Fruit fly (Drosophila melanogaster) whole organism, embryonic: Measurements from ENCODE around the gene Dpy-30L1.

Source experiments
- ATbp ChIP-seq: fragments of 200-800 bp; sonication (Bioruptor generic); optimal IDR thresholded peaks from 2 replicates; lab custom pipeline; 2017; ENCODE audit warnings: missing biosample characterization, mild to moderate bottlenecking, missing genetic modification characterization, missing genetic modification reagents
- Awh ChIP-seq: fragments of 200-800 bp; sonication (Bioruptor generic); IDR thresholded peaks from 2 replicates; pipeline ENCODE4, ENCODE4 v1.3.6; 2022; ENCODE audit warnings: missing biosample characterization, missing genetic modification characterization
- BtbVII ChIP-seq: fragments of 200-800 bp; sonication (Bioruptor generic); optimal IDR thresholded peaks from 3 replicates; lab custom pipeline; 2017; ENCODE audit warnings: missing biosample characterization, mild to moderate bottlenecking, missing genetic modification characterization
- Bteb2 ChIP-seq: fragments of 200-800 bp; sonication (Bioruptor generic); optimal IDR thresholded peaks from 2 replicates; lab custom pipeline; 2016; ENCODE audit warnings: missing biosample characterization, missing genetic modification characterization
- CG11696 ChIP-seq: fragments of 200-800 bp; sonication (Bioruptor generic); IDR thresholded peaks from 2 replicates; pipeline ENCODE4 v1.3.6; 2022; ENCODE audit warnings: missing biosample characterization, missing genetic modification characterization
- CG12155 ChIP-seq: fragments of 200-800 bp; sonication (Bioruptor generic); optimal IDR thresholded peaks from 3 replicates; lab custom pipeline; 2016; ENCODE audit warnings: missing biosample characterization, missing genetic modification characterization
- CG12942 ChIP-seq: fragments of 200-800 bp; sonication (Bioruptor generic); optimal IDR thresholded peaks from 3 replicates; lab custom pipeline; 2016; ENCODE audit warnings: missing biosample characterization, missing genetic modification characterization
- CG13296 ChIP-seq: fragments of 200-800 bp; sonication (Bioruptor generic); optimal IDR thresholded peaks from 3 replicates; lab custom pipeline; 2018; ENCODE audit warnings: missing biosample characterization, mild to moderate bottlenecking, missing genetic modification characterization
- CG15269 ChIP-seq: fragments of 200-800 bp; sonication (Bioruptor generic); optimal IDR thresholded peaks from 2 replicates; lab custom pipeline; 2018; ENCODE audit warnings: missing biosample characterization, mild to moderate bottlenecking, missing genetic modification characterization, moderate library complexity
- CG15479 ChIP-seq: fragments of 200-800 bp; sonication (Bioruptor generic); optimal IDR thresholded peaks from 3 replicates; lab custom pipeline; 2019; ENCODE audit warnings: missing biosample characterization, mild to moderate bottlenecking, missing genetic modification characterization, moderate library complexity
- CG15601 ChIP-seq: fragments of 200-800 bp; sonication (Bioruptor generic); optimal IDR thresholded peaks from 3 replicates; lab custom pipeline; 2019; ENCODE audit warnings: missing biosample characterization, mild to moderate bottlenecking, missing genetic modification characterization, moderate library complexity
- CG17359 ChIP-seq: fragments of 200-800 bp; sonication (Bioruptor generic); optimal IDR thresholded peaks from 3 replicates; lab custom pipeline; 2018; ENCODE audit warnings: missing biosample characterization, mild to moderate bottlenecking, missing genetic modification characterization, moderate library complexity
- CG2120 ChIP-seq: fragments of 200-800 bp; sonication (Bioruptor generic); optimal IDR thresholded peaks from 3 replicates; lab custom pipeline; 2016; ENCODE audit warnings: missing biosample characterization, missing genetic modification characterization
- CG2889 ChIP-seq: fragments of 200-800 bp; sonication (Bioruptor generic); IDR thresholded peaks from 3 replicates; pipeline ENCODE4 v1.3.6; 2022; ENCODE audit warnings: missing biosample characterization, missing genetic modification characterization
- CG30431 ChIP-seq: fragments of 200-800 bp; sonication (Bioruptor generic); optimal IDR thresholded peaks from 2 replicates; lab custom pipeline; 2017; ENCODE audit warnings: missing biosample characterization, missing genetic modification characterization
- CG3726 ChIP-seq: fragments of 200-800 bp; sonication (Bioruptor generic); IDR thresholded peaks from 3 replicates; pipeline ENCODE4, ENCODE4 v1.3.6; 2022; ENCODE audit warnings: missing biosample characterization, missing genetic modification characterization
- CG3838 ChIP-seq: fragments of 200-800 bp; sonication (Bioruptor generic); optimal IDR thresholded peaks from 3 replicates; lab custom pipeline; 2016; ENCODE audit warnings: missing biosample characterization, missing genetic modification characterization
- CG4328 ChIP-seq: fragments of 200-800 bp; sonication (Bioruptor generic); optimal IDR thresholded peaks from 3 replicates; lab custom pipeline; 2017; ENCODE audit warnings: missing biosample characterization, missing genetic modification reagents, missing genetic modification characterization
- CG4424 ChIP-seq: fragments of 200-800 bp; sonication (Bioruptor generic); optimal IDR thresholded peaks from 3 replicates; lab custom pipeline; 2016; ENCODE audit warnings: missing biosample characterization, missing genetic modification characterization
- D ChIP-seq, 2 experiments: fragments of 200-800 bp in 1 of 2; fragments of >200 bp in 1 of 2; sonication (Bioruptor generic) in 1 of 2; optimal IDR thresholded peaks; 2 replicates in 1 of 2; 3 replicates in 1 of 2; lab custom pipeline; 2017; ENCODE audit warnings: mild to moderate bottlenecking in 1 of 2, missing biosample characterization in 1 of 2, missing genetic modification characterization in 1 of 2, missing genetic modification reagents in 1 of 2
- Deaf1 ChIP-seq: fragments of 200-800 bp; optimal IDR thresholded peaks from 3 replicates; lab custom pipeline; 2019; ENCODE audit warnings: missing biosample characterization, mild to moderate bottlenecking, missing genetic modification characterization, moderate library complexity
- Ets97D ChIP-seq: fragments of 200-800 bp; sonication (Bioruptor generic); optimal IDR thresholded peaks from 3 replicates; lab custom pipeline; 2016; ENCODE audit warnings: missing biosample characterization, missing genetic modification characterization
- HHEX ChIP-seq: fragments of 200-800 bp; sonication (Bioruptor generic); optimal IDR thresholded peaks from 3 replicates; lab custom pipeline; 2017; ENCODE audit warnings: missing biosample characterization, mild to moderate bottlenecking, missing genetic modification characterization, missing genetic modification reagents
- HLH3B ChIP-seq: fragments of 200-800 bp; sonication (Bioruptor generic); IDR thresholded peaks from 2 replicates; pipeline ENCODE4 v1.3.6; 2022; ENCODE audit warnings: missing biosample characterization, missing genetic modification characterization
- HLH4C ChIP-seq: fragments of 200-800 bp; sonication (Bioruptor generic); IDR thresholded peaks from 3 replicates; pipeline ENCODE4 v1.3.6; 2022; ENCODE audit warnings: missing biosample characterization, missing genetic modification characterization; ENCODE audit not compliant: partially characterized antibody
- Hr3 ChIP-seq: fragments of 200-800 bp; sonication (Bioruptor generic); optimal IDR thresholded peaks from 3 replicates; lab custom pipeline; 2016; ENCODE audit warnings: missing biosample characterization, missing genetic modification characterization
- MBD-R2 ChIP-seq: fragments of 200-800 bp; sonication (Bioruptor generic); IDR thresholded peaks from 2 replicates; pipeline ENCODE4 v1.3.6; 2022; ENCODE audit warnings: missing biosample characterization, missing genetic modification characterization
- Med ChIP-seq: fragments of 200-800 bp; sonication (Bioruptor generic); peaks from one replicate; lab custom pipeline; 2016; ENCODE audit warnings: missing biosample characterization, missing genetic modification characterization, mild to moderate bottlenecking, inconsistent platforms, moderate library complexity
- Neu2 ChIP-seq: fragments of 200-800 bp; sonication (Bioruptor generic); optimal IDR thresholded peaks from 3 replicates; lab custom pipeline; 2016; ENCODE audit warnings: missing biosample characterization, missing genetic modification characterization, borderline replicate concordance
- Opbp ChIP-seq: fragments of 200-800 bp; sonication (Bioruptor generic); IDR thresholded peaks from 3 replicates; pipeline ENCODE4 v1.3.6; 2022; ENCODE audit warnings: missing biosample characterization, missing genetic modification characterization; ENCODE audit not compliant: partially characterized antibody
- Xbp1 ChIP-seq: fragments of 200-800 bp; sonication (Bioruptor generic); optimal IDR thresholded peaks from 3 replicates; lab custom pipeline; 2016; ENCODE audit warnings: missing biosample characterization, mild to moderate bottlenecking, missing genetic modification characterization
- Xrp1 ChIP-seq: fragments of 200-800 bp; sonication (Bioruptor generic); IDR thresholded peaks from 2 replicates; pipeline ENCODE4 v1.3.6; 2022; ENCODE audit warnings: missing biosample characterization, missing genetic modification characterization
- ase ChIP-seq: fragments of 200-800 bp; sonication (Bioruptor generic); IDR thresholded peaks from 3 replicates; pipeline ENCODE4 v1.3.6; 2022; ENCODE audit warnings: missing biosample characterization, missing genetic modification characterization
- bigmax ChIP-seq: fragments of 200-800 bp; sonication (Bioruptor generic); optimal IDR thresholded peaks from 2 replicates; lab custom pipeline; 2018; ENCODE audit warnings: missing biosample characterization, mild to moderate bottlenecking, missing genetic modification characterization
- ci ChIP-seq: fragments of 200-800 bp; sonication (Bioruptor generic); IDR thresholded peaks from 3 replicates; pipeline ENCODE4 v1.3.6; 2022; ENCODE audit warnings: missing biosample characterization, missing genetic modification characterization
- fd3F ChIP-seq: fragments of 200-800 bp; sonication (Bioruptor generic); optimal IDR thresholded peaks from 2 replicates; lab custom pipeline; 2018; ENCODE audit warnings: missing biosample characterization, mild to moderate bottlenecking, missing genetic modification characterization, moderate library complexity
- fd96Cb ChIP-seq: fragments of 200-800 bp; sonication (Bioruptor generic); optimal IDR thresholded peaks from 2 replicates; lab custom pipeline; 2018; ENCODE audit warnings: missing biosample characterization, mild to moderate bottlenecking, missing genetic modification characterization, moderate library complexity
- her ChIP-seq: fragments of 200-800 bp; sonication (Bioruptor generic); optimal IDR thresholded peaks from 2 replicates; lab custom pipeline; 2016; ENCODE audit warnings: missing biosample characterization, missing genetic modification characterization
- ind ChIP-seq: fragments of 200-800 bp; sonication (Bioruptor generic); optimal IDR thresholded peaks from 3 replicates; lab custom pipeline; 2016; ENCODE audit warnings: missing biosample characterization, missing genetic modification characterization
- lola ChIP-seq, 3 experiments: fragments of >200 bp in 2 of 3; fragments of 200-800 bp in 1 of 3; sonication (Bioruptor generic) in 1 of 3; optimal IDR thresholded peaks; 2 replicates each; lab custom pipeline; 2017 to 2019; ENCODE audit warnings: missing biosample characterization in 3 of 3, missing genetic modification characterization in 3 of 3, mild to moderate bottlenecking in 1 of 3, moderate library complexity in 1 of 3
- phol ChIP-seq: fragments of 200-800 bp; sonication (Bioruptor generic); optimal IDR thresholded peaks from 3 replicates; lab custom pipeline; 2018; ENCODE audit warnings: missing biosample characterization, mild to moderate bottlenecking, missing genetic modification characterization, moderate library complexity
- pzg ChIP-seq: fragments of 200-800 bp; sonication (Bioruptor generic); optimal IDR thresholded peaks from 3 replicates; lab custom pipeline; 2018; ENCODE audit warnings: missing biosample characterization, mild to moderate bottlenecking, missing genetic modification characterization, moderate library complexity
- salm ChIP-seq: fragments of 200-800 bp; sonication (Bioruptor generic); optimal IDR thresholded peaks from 2 replicates; lab custom pipeline; 2018; ENCODE audit warnings: missing biosample characterization, mild to moderate bottlenecking, missing genetic modification characterization
- slou ChIP-seq: fragments of 200-800 bp; sonication (Bioruptor generic); optimal IDR thresholded peaks from 3 replicates; lab custom pipeline; 2016; ENCODE audit warnings: missing biosample characterization, missing genetic modification characterization
- sqz ChIP-seq: fragments of 200-800 bp; sonication (Bioruptor generic); optimal IDR thresholded peaks from 3 replicates; lab custom pipeline; 2018; ENCODE audit warnings: missing biosample characterization, mild to moderate bottlenecking, missing genetic modification characterization
- toy ChIP-seq: fragments of 200-800 bp; sonication (Bioruptor generic); IDR thresholded peaks from 2 replicates; pipeline ENCODE4 v1.3.6; 2022; ENCODE audit warnings: missing biosample characterization, missing genetic modification characterization
- twi ChIP-seq: fragments of 200-800 bp; optimal IDR thresholded peaks from 2 replicates; lab custom pipeline; 2019; ENCODE audit warnings: missing biosample characterization, mild to moderate bottlenecking, missing genetic modification characterization, moderate library complexity
- unpg ChIP-seq: fragments of 200-800 bp; sonication (Bioruptor generic); optimal IDR thresholded peaks from 3 replicates; lab custom pipeline; 2018; ENCODE audit warnings: missing biosample characterization, mild to moderate bottlenecking, missing genetic modification characterization, moderate library complexity

Gene Dpy-30L1

DNA sequence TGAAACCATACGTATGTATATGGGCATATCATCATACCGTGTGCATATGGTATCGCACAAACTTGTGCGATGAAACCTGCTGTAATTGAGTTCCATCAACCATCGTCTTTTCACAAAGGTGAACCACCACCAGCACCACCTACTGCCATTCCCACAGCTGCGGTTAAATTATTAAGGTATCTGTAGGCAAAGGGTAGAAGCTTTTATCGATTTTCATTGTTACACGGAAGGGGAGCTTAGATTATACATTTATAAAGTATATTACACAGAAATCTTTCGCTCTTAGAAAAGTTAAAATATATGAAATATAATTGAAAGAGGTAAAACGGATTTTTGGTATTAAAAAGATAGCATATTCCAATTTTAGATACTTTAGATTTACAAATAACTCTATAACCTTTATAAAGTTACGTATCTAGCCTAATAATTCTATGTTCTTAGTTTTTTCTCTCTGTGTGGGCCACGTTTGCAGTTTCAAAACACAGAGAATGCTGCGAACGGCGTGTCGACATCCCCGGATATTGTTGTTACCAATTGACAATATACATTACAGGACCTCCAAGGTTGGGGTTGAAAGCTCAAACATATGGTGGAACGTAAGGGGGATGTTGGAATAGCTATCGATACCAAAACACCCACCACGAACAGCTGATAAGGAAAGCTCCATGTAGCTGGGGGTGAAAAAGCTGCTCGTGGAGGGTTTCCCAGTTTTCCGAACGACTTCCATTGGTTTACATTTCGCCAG is 28.1 kb downstream of the Dpy-30L1 start, which contains the start of gene CG6495:
Gene CG6495, plus strand, starts transcription at position 695 of the 745 bp plus-strand sequence.
- TF ChIP-seq CG12942 (GFP tag; lab: Kevin White, UChicago), result no peak
- TF ChIP-seq CG2889 (GFP tag; lab: Robert Waterston, UW), result no peak
- TF ChIP-seq CG15479 (GFP tag; lab: Kevin White, UChicago), result no peak
- TF ChIP-seq pzg (GFP tag; lab: Kevin White, UChicago), result peak; percentile 19
- no peak for TF ChIP-seq HLH4C (GFP tag; lab: Robert Waterston, UW)
- TF ChIP-seq CG13296, result peak; percentile 61
- peak; percentile 15; the same call in 1 of the 2 replicates for TF ChIP-seq MBD-R2 (GFP tag; lab: Robert Waterston, UW)
- no peak for TF ChIP-seq Ets97D
- TF ChIP-seq Neu2 (GFP tag; lab: Kevin White, UChicago), result no peak
- TF ChIP-seq CG2120 (GFP tag; lab: Kevin White, UChicago), result peak; percentile 74
- peak; percentile 54 for TF ChIP-seq Med
- TF ChIP-seq CG4328, result peak; percentile 8
- peak; percentile 17 for TF ChIP-seq Bteb2 (GFP tag; lab: Kevin White, UChicago)
- no peak for TF ChIP-seq twi (tag; lab: Kevin White, UChicago)
- TF ChIP-seq Deaf1 (tag; lab: Kevin White, UChicago), result peak; percentile 69
- TF ChIP-seq Hr3 (GFP tag; lab: Kevin White, UChicago), result peak; percentile 5
- peak; percentile 18 for TF ChIP-seq fd3F (GFP tag; lab: Kevin White, UChicago)
- peak; percentile 47 for TF ChIP-seq fd96Cb (tag; lab: Kevin White, UChicago)
- peak; percentile 49 for TF ChIP-seq CG15601 (tag; lab: Kevin White, UChicago)
- peak; percentile 30 for TF ChIP-seq ind (GFP tag; lab: Kevin White, UChicago)
- TF ChIP-seq CG17359, result peak; percentile 67
- TF ChIP-seq toy, result no peak
- no peak for TF ChIP-seq bigmax
- TF ChIP-seq CG12155 (GFP tag; lab: Kevin White, UChicago), result peak; percentile 26
- no peak for TF ChIP-seq Opbp (GFP tag; lab: Robert Waterston, UW)
- TF ChIP-seq unpg (GFP tag; lab: Kevin White, UChicago), result peak; percentile 70
- TF ChIP-seq ase (GFP tag; lab: Robert Waterston, UW), result no peak
- 0 out of 3 replicates have a peak, but pooled peaks have one; percentile 7 for TF ChIP-seq ci (GFP tag; lab: Robert Waterston, UW)
- peak; percentile 51 for TF ChIP-seq Awh (GFP tag; lab: Robert Waterston, UW)
- TF ChIP-seq HLH3B (GFP tag; lab: Robert Waterston, UW), result peak; percentile 63
- TF ChIP-seq phol (tag; lab: Kevin White, UChicago), result peak; percentile 55
- peak in 1 of 3 experiments; percentile 18 for TF ChIP-seq lola (GFP tag; optimal IDR thresholded peaks at IDR 0.05; lab: Kevin White, UChicago)
- TF ChIP-seq D (optimal IDR thresholded peaks at IDR 0.05; lab: Kevin White, UChicago), result no peak
- TF ChIP-seq D (GFP tag; optimal IDR thresholded peaks at IDR 0.05; lab: Kevin White, UChicago), result peak; percentile 22
- TF ChIP-seq ATbp (GFP tag; lab: Kevin White, UChicago), result peak; percentile 47
- TF ChIP-seq BtbVII, result peak; percentile 57
- peak; percentile 30 for TF ChIP-seq HHEX (GFP tag; lab: Kevin White, UChicago)
- no peak for TF ChIP-seq CG11696
- peak; percentile 51 for TF ChIP-seq Xbp1
- no peak for TF ChIP-seq CG3726
- TF ChIP-seq CG15269 (tag; lab: Kevin White, UChicago), result peak; percentile 72
- no peak for TF ChIP-seq her (GFP tag; lab: Kevin White, UChicago)
- TF ChIP-seq slou (GFP tag; lab: Kevin White, UChicago), result peak; percentile 34
- TF ChIP-seq Xrp1 (GFP tag; lab: Robert Waterston, UW), result peak; percentile 52; the same call in 1 of the 2 replicates
- TF ChIP-seq CG4424, result peak; percentile 32
- peak; percentile 34 for TF ChIP-seq salm (tag; lab: Kevin White, UChicago)
- TF ChIP-seq sqz (GFP tag; lab: Kevin White, UChicago), result no peak
- no peak for TF ChIP-seq CG30431 (GFP tag; lab: Kevin White, UChicago)
- no peak for TF ChIP-seq CG3838
